Worm (Caenorhabditis elegans) whole organism, L4 larva: ENCODE results near the gene F53A9.1.
A peak's percentile ranks its signal among the peaks of the same experiment; 100 is the strongest.

ENCODE experiments used
- F10B5.3 ChIP-seq: sonication (generic microtip); optimal IDR thresholded peaks from 2 replicates; lab custom pipeline; 2016; ENCODE audit warnings: mild to moderate bottlenecking, missing genetic modification characterization, missing compliant biosample characterization
- F37D6.2 ChIP-seq: sonication (generic microtip); optimal IDR thresholded peaks from 2 replicates; lab custom pipeline; 2016; ENCODE audit warnings: mild to moderate bottlenecking, missing genetic modification characterization, missing compliant biosample characterization
- R02D3.7 ChIP-seq: fragments of 150-350 bp; sonication (generic microtip); optimal IDR thresholded peaks from 3 replicates; lab custom pipeline; 2014; ENCODE audit warnings: missing biosample characterization, missing genetic modification characterization
- Y48G9A.11 ChIP-seq: fragments of 200-800 bp; sonication (Bioruptor generic); IDR thresholded peaks from 2 replicates; pipeline ENCODE4 v1.3.6; 2022; ENCODE audit warnings: missing genetic modification reagents, missing genetic modification characterization, missing compliant biosample characterization
- Y75B8A.6 ChIP-seq: fragments of 200-800 bp; sonication (Bioruptor generic); IDR thresholded peaks from 2 replicates; pipeline ENCODE4 v1.3.6; 2022; ENCODE audit warnings: missing genetic modification reagents, missing genetic modification characterization, missing compliant biosample characterization
- ZK337.2 ChIP-seq: fragments of 200-800 bp; sonication (Bioruptor generic); IDR thresholded peaks from 2 replicates; pipeline ENCODE4 v1.3.6; 2022; ENCODE audit warnings: missing genetic modification reagents, missing genetic modification characterization, missing compliant biosample characterization
- ZK546.5 ChIP-seq, 2 experiments: sonication (generic microtip); optimal IDR thresholded peaks; 2 replicates each; lab custom pipeline; 2017; ENCODE audit warnings: missing biosample characterization in 2 of 2, missing genetic modification characterization in 2 of 2
- ama-1 ChIP-seq: fragments of 150-350 bp; optimal IDR thresholded peaks from 2 replicates; lab custom pipeline; 2014; ENCODE audit warnings: inconsistent platforms, mixed read lengths
- arid-1 ChIP-seq: fragments of 200-800 bp; sonication (Bioruptor generic); conservative IDR thresholded peaks from 2 replicates; pipeline ENCODE4 v1.3.6; 2022; ENCODE audit warnings: missing genetic modification reagents, missing genetic modification characterization, missing compliant biosample characterization
- ceh-32 ChIP-seq: sonication (generic microtip); optimal IDR thresholded peaks from 2 replicates; lab custom pipeline; 2016; ENCODE audit warnings: mild to moderate bottlenecking, missing genetic modification characterization, missing compliant biosample characterization; ENCODE audit not compliant: poor library complexity
- daf-16 ChIP-seq, 3 experiments: sonication (generic microtip); optimal IDR thresholded peaks; 2 replicates each; lab custom pipeline; 2016 to 2017; ENCODE audit warnings: missing genetic modification characterization in 3 of 3, missing genetic modification reagents in 3 of 3, mild to moderate bottlenecking in 2 of 3, missing compliant biosample characterization in 2 of 3, missing biosample characterization in 1 of 3, moderate library complexity in 1 of 3
- daf-8 ChIP-seq: fragments of 200-800 bp; sonication (Bioruptor generic); IDR thresholded peaks from 2 replicates; pipeline ENCODE4 v1.3.6; 2022; ENCODE audit warnings: missing genetic modification characterization, missing compliant biosample characterization
- dmd-6 ChIP-seq: fragments of 200-800 bp; sonication (Bioruptor generic); IDR thresholded peaks from 2 replicates; pipeline ENCODE4 v1.3.6; 2022; ENCODE audit warnings: missing genetic modification reagents, missing genetic modification characterization, missing compliant biosample characterization
- dpl-1 ChIP-seq: fragments of 150-350 bp; optimal IDR thresholded peaks from 2 replicates; lab custom pipeline; 2014; ENCODE audit warnings: missing biosample characterization, missing genetic modification reagents, missing genetic modification characterization
- dve-1 ChIP-seq: sonication (generic microtip); optimal IDR thresholded peaks from 2 replicates; lab custom pipeline; 2017; ENCODE audit warnings: antibody characterized with exemption, mild to moderate bottlenecking, missing genetic modification characterization, missing compliant biosample characterization; ENCODE audit not compliant: insufficient read depth
- egl-27 ChIP-seq: sonication (generic microtip); optimal IDR thresholded peaks from 3 replicates; lab custom pipeline; 2017; ENCODE audit warnings: missing biosample characterization, missing genetic modification reagents, missing genetic modification characterization
- fkh-10 ChIP-seq: fragments of 150-350 bp; optimal IDR thresholded peaks from 2 replicates; lab custom pipeline; 2014; ENCODE audit warnings: missing biosample characterization, missing genetic modification reagents, missing genetic modification characterization
- gei-8 ChIP-seq: fragments of 200-800 bp; sonication (Bioruptor generic); optimal IDR thresholded peaks from 2 replicates; lab custom pipeline; 2018; ENCODE audit warnings: mild to moderate bottlenecking, missing genetic modification characterization, missing compliant biosample characterization
- hlh-11 ChIP-seq: fragments of 200-800 bp; sonication (Bioruptor generic); optimal IDR thresholded peaks from 2 replicates; lab custom pipeline; 2018; ENCODE audit warnings: mild to moderate bottlenecking, missing genetic modification characterization, missing compliant biosample characterization
- hlh-30 ChIP-seq: sonication (generic microtip); optimal IDR thresholded peaks from 2 replicates; lab custom pipeline; 2017; ENCODE audit warnings: antibody characterized with exemption, mild to moderate bottlenecking, missing genetic modification characterization, missing compliant biosample characterization; ENCODE audit not compliant: insufficient read depth
- hmg-1.1 ChIP-seq: fragments of 200-800 bp; sonication (Bioruptor generic); IDR thresholded peaks from 2 replicates; pipeline ENCODE4 v1.3.6; 2022; ENCODE audit warnings: missing genetic modification reagents, missing genetic modification characterization, missing compliant biosample characterization
- lim-7 ChIP-seq: fragments of 200-800 bp; sonication (Bioruptor generic); IDR thresholded peaks from 2 replicates; pipeline ENCODE4 v1.3.6; 2022; ENCODE audit warnings: missing genetic modification characterization, missing compliant biosample characterization
- lin-1 ChIP-seq: fragments of 200-800 bp; sonication (Bioruptor generic); IDR thresholded peaks from 2 replicates; pipeline ENCODE4 v1.3.6; 2022; ENCODE audit warnings: missing genetic modification reagents, missing genetic modification characterization, missing compliant biosample characterization
- lsy-2 ChIP-seq, 2 experiments: fragments of 150-350 bp in 1 of 2; sonication (generic microtip) in 1 of 2; optimal IDR thresholded peaks; 2 replicates each; lab custom pipeline; 2014 to 2017; ENCODE audit warnings: missing biosample characterization in 2 of 2, missing genetic modification characterization in 2 of 2
- mdl-1 ChIP-seq, 2 experiments: fragments of 150-350 bp in 1 of 2; sonication (generic microtip) in 1 of 2; optimal IDR thresholded peaks; 2 replicates each; lab custom pipeline; 2014 to 2017; ENCODE audit warnings: missing biosample characterization in 2 of 2, missing genetic modification characterization in 2 of 2
- mep-1 ChIP-seq: fragments of 150-350 bp; sonication (generic microtip); optimal IDR thresholded peaks from 3 replicates; lab custom pipeline; 2014; ENCODE audit warnings: missing biosample characterization, missing genetic modification characterization
- mxl-3 ChIP-seq: fragments of 200-800 bp; sonication (Bioruptor generic); optimal IDR thresholded peaks from 2 replicates; lab custom pipeline; 2018; ENCODE audit warnings: mild to moderate bottlenecking, missing genetic modification characterization, missing compliant biosample characterization
- nhr-237 ChIP-seq: sonication (generic microtip); optimal IDR thresholded peaks from 2 replicates; lab custom pipeline; 2017; ENCODE audit warnings: missing biosample characterization, missing genetic modification characterization
- nhr-25 ChIP-seq: sonication (generic microtip); optimal IDR thresholded peaks from 2 replicates; lab custom pipeline; 2017; ENCODE audit warnings: missing genetic modification characterization, mild to moderate bottlenecking, missing compliant biosample characterization, antibody characterized with exemption, moderate library complexity, borderline replicate concordance; ENCODE audit not compliant: insufficient read depth
- nhr-28 ChIP-seq: fragments of 150-350 bp; optimal IDR thresholded peaks from 2 replicates; lab custom pipeline; 2014; ENCODE audit warnings: missing biosample characterization, missing genetic modification characterization
- nhr-41 ChIP-seq: fragments of 200-800 bp; sonication (Bioruptor generic); IDR thresholded peaks from 2 replicates; pipeline ENCODE4 v1.3.6; 2022; ENCODE audit warnings: missing genetic modification reagents, missing genetic modification characterization, missing compliant biosample characterization
- nhr-42 ChIP-seq: fragments of 200-800 bp; sonication (Bioruptor generic); IDR thresholded peaks from 2 replicates; pipeline ENCODE4 v1.3.6; 2022; ENCODE audit warnings: missing genetic modification characterization, missing compliant biosample characterization
- nhr-77 ChIP-seq: fragments of 150-350 bp; optimal IDR thresholded peaks from 2 replicates; lab custom pipeline; 2014; ENCODE audit warnings: missing biosample characterization, missing genetic modification characterization
- php-3 ChIP-seq: fragments of 200-800 bp; sonication (Bioruptor generic); IDR thresholded peaks from 2 replicates; pipeline ENCODE4 v1.3.6; 2022; ENCODE audit warnings: missing genetic modification reagents, missing genetic modification characterization, missing compliant biosample characterization
- rbr-2 ChIP-seq: sonication (generic microtip); optimal IDR thresholded peaks from 2 replicates; lab custom pipeline; 2016; ENCODE audit warnings: missing genotype, missing genetic modification characterization, missing compliant biosample characterization
- saeg-2 ChIP-seq: fragments of 200-800 bp; sonication (Bioruptor generic); IDR thresholded peaks from 2 replicates; pipeline ENCODE4 v1.3.6; 2022; ENCODE audit warnings: missing genetic modification reagents, missing genetic modification characterization, missing compliant biosample characterization
- set-16 ChIP-seq: fragments of 200-800 bp; sonication (Bioruptor generic); IDR thresholded peaks from 2 replicates; pipeline ENCODE4 v1.3.6; 2022; ENCODE audit warnings: missing genetic modification reagents, missing genetic modification characterization, missing compliant biosample characterization
- skn-1 ChIP-seq: fragments of 150-350 bp; optimal IDR thresholded peaks from 2 replicates; lab custom pipeline; 2014; ENCODE audit warnings: missing biosample characterization, missing genetic modification characterization
- snpc-1.2 ChIP-seq: fragments of 200-800 bp; sonication (Bioruptor generic); IDR thresholded peaks from 2 replicates; pipeline ENCODE4 v1.3.6; 2022; ENCODE audit warnings: missing genetic modification reagents, missing genetic modification characterization, missing compliant biosample characterization
- snpc-4 ChIP-seq: fragments of 150-350 bp; optimal IDR thresholded peaks from 2 replicates; lab custom pipeline; 2014; ENCODE audit warnings: missing biosample characterization, missing genetic modification characterization
- spr-1 ChIP-seq: sonication (generic microtip); optimal IDR thresholded peaks from 2 replicates; lab custom pipeline; 2016; ENCODE audit warnings: mild to moderate bottlenecking, missing genetic modification characterization, missing compliant biosample characterization
- spr-3 ChIP-seq: fragments of 200-800 bp; sonication (Bioruptor generic); optimal IDR thresholded peaks from 2 replicates; lab custom pipeline; 2018; ENCODE audit warnings: mild to moderate bottlenecking, missing genetic modification characterization, missing compliant biosample characterization
- tra-1 ChIP-seq: fragments of 200-800 bp; sonication (Bioruptor generic); IDR thresholded peaks from 2 replicates; pipeline ENCODE4 v1.3.6; 2022; ENCODE audit warnings: missing genetic modification reagents, missing genetic modification characterization, missing compliant biosample characterization
- unc-39 ChIP-seq: sonication (generic microtip); optimal IDR thresholded peaks from 2 replicates; lab custom pipeline; 2017; ENCODE audit warnings: missing biosample characterization, missing genetic modification characterization
- ztf-7 ChIP-seq: fragments of 150-350 bp; optimal IDR thresholded peaks from 2 replicates; lab custom pipeline; 2014; ENCODE audit warnings: missing biosample characterization, missing genetic modification characterization

F53A9.1 gene

ce11 chrX:8750209-8750608 lies 38.8 kb downstream of the F53A9.1 start (continued):
- TF ChIP-seq ZK546.5 (tag; optimal IDR thresholded peaks at IDR 0.05; lab: Kevin White, UChicago): no peak
- TF ChIP-seq unc-39 (tag; lab: Kevin White, UChicago): no peak
- TF ChIP-seq nhr-237 (tag; lab: Kevin White, UChicago): no peak
- TF ChIP-seq nhr-41 (GFP tag; lab: Robert Waterston, UW): no peak
- TF ChIP-seq ZK337.2 (GFP tag; lab: Robert Waterston, UW): no peak
- peak; percentile 17 for TF ChIP-seq gei-8 (GFP tag; lab: Kevin White, UChicago)
- TF ChIP-seq nhr-28: peak; percentile 95
- TF ChIP-seq Y75B8A.6 (GFP tag; lab: Robert Waterston, UW): no peak
- TF ChIP-seq nhr-42 (GFP tag; lab: Robert Waterston, UW): no peak
- no peak for TF ChIP-seq skn-1
- TF ChIP-seq fkh-10 (GFP tag; lab: Kevin White, UChicago): no peak
- no peak for TF ChIP-seq nhr-25 (tag; lab: Kevin White, UChicago)
- TF ChIP-seq F37D6.2 (tag; lab: Kevin White, UChicago): no peak
- TF ChIP-seq ceh-32 (tag; lab: Kevin White, UChicago): no peak
- TF ChIP-seq mep-1: peak; percentile 36
- no peak for TF ChIP-seq daf-8 (GFP tag; lab: Robert Waterston, UW)

ce11 chrX:8750660-8751059 lies 39.3 kb downstream of the F53A9.1 start, which contains the start of gene asns-2:
Gene asns-2, minus strand, starts transcription at chrX:8750941.
- no peak for TF ChIP-seq lin-1
- TF ChIP-seq mep-1: no peak
- peak; percentile 31; the same call in 1 of the 2 replicates for TF ChIP-seq php-3 (GFP tag; lab: Robert Waterston, UW)
- no peak for TF ChIP-seq nhr-25 (tag; lab: Kevin White, UChicago)
- TF ChIP-seq saeg-2 (GFP tag; lab: Robert Waterston, UW): no peak
- TF ChIP-seq dpl-1 (GFP tag; lab: Kevin White, UChicago): no peak
- peak; percentile 59 for TF ChIP-seq set-16 (GFP tag; lab: Robert Waterston, UW)
- TF ChIP-seq spr-3 (GFP tag; lab: Kevin White, UChicago): no peak
- no peak for TF ChIP-seq mxl-3 (GFP tag; lab: Kevin White, UChicago)
- peak; percentile 51 for TF ChIP-seq ama-1
- TF ChIP-seq, all 104 proteins: peak for 3

ce11 chrX:8752546-8752945 lies 41.2 kb downstream of the F53A9.1 start:
- TF ChIP-seq nhr-25 (tag; lab: Kevin White, UChicago): no peak
- no peak for TF ChIP-seq snpc-1.2 (GFP tag; lab: Robert Waterston, UW)
- TF ChIP-seq F10B5.3: no peak
- no peak for TF ChIP-seq rbr-2 (tag; lab: Kevin White, UChicago)
- peak; percentile 80 to 81 for TF ChIP-seq mdl-1 (tag; optimal IDR thresholded peaks at IDR 0.05; lab: Kevin White, UChicago)
- no peak for TF ChIP-seq lsy-2 (tag; optimal IDR thresholded peaks at IDR 0.05; lab: Kevin White, UChicago)
- TF ChIP-seq ztf-7 (tag; lab: Kevin White, UChicago): no peak
- TF ChIP-seq nhr-28: peak; percentile 61
- TF ChIP-seq mep-1: no peak
- TF ChIP-seq snpc-4 (tag; lab: Kevin White, UChicago): no peak
- TF ChIP-seq lim-7 (GFP tag; lab: Robert Waterston, UW): no peak
- TF ChIP-seq tra-1: no peak
- TF ChIP-seq R02D3.7 (tag; lab: Kevin White, UChicago): no peak
- no peak for TF ChIP-seq spr-1 (tag; lab: Kevin White, UChicago)
- TF ChIP-seq hlh-30 (tag; lab: Kevin White, UChicago): peak; percentile 39
- no peak for TF ChIP-seq nhr-77
- no peak for TF ChIP-seq daf-16 (GFP tag; optimal IDR thresholded peaks at IDR 0.05; lab: Kevin White, UChicago)
- peak; percentile 42 for TF ChIP-seq daf-16 (tag; optimal IDR thresholded peaks at IDR 0.05; lab: Kevin White, UChicago)
- TF ChIP-seq dmd-6: 0 out of 2 replicates have a peak, but pooled peaks have one; percentile 9
- TF ChIP-seq mxl-3 (GFP tag; lab: Kevin White, UChicago): peak; percentile 49
- peak; percentile 52 for TF ChIP-seq hlh-11 (tag; lab: Kevin White, UChicago)
- no peak for TF ChIP-seq egl-27 (tag; lab: Kevin White, UChicago)
- peak; percentile 54 for TF ChIP-seq dve-1 (tag; lab: Kevin White, UChicago)
- no peak for TF ChIP-seq hmg-1.1 (GFP tag; lab: Robert Waterston, UW)
- no peak for TF ChIP-seq Y48G9A.11 (GFP tag; lab: Robert Waterston, UW)
- no peak for TF ChIP-seq nhr-237 (tag; lab: Kevin White, UChicago)
- TF ChIP-seq arid-1 (GFP tag; lab: Robert Waterston, UW): no peak
- TF ChIP-seq, all 104 proteins: peak for 8
